Fruit fly (Drosophila melanogaster): ENCODE measurements around the gene EMC2A.
A peak's percentile ranks its signal among the peaks of the same experiment; 100 is the strongest.

Gene EMC2A

DNA sequence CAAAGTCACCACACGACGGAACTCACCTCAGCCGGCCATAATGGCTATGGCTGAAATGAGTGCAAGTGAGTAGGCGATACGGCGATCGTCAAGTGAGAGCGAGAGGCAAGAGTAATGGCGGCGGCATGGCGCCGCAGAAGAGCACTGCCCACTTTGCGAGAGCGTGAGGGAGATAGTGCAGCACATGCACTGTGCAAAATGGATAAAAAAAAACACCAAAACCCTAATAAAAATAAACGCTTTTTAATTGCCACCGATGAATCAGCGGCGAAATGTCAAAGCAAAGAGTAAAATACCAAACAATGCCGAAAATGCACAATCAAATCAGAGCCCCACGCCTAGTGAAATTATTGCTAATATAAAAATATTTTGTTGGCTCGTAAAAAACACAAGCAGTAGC lies 47.2 kb downstream of the EMC2A start (continued):
- TF ChIP-seq CG3065 (GFP tag; optimal IDR thresholded peaks at IDR 0.05) (no peak), Rx (GFP tag; IDR thresholded peaks at IDR 0.05) (0 out of 2 replicates have a peak, but pooled peaks have one; percentile 6), CG3726 (GFP tag; IDR thresholded peaks at IDR 0.05) (no peak), Chrac-16 (GFP tag; optimal IDR thresholded peaks at IDR 0.05) (peak; percentile 10), CG10462 (GFP tag; optimal IDR thresholded peaks at IDR 0.05) (no peak), CG16863 (GFP tag; optimal IDR thresholded peaks at IDR 0.05) (peak; percentile 25), croc (GFP tag; conservative IDR thresholded peaks at IDR 0.05) (no peak), corto (GFP tag; optimal IDR thresholded peaks at IDR 0.05) (no peak), CG1832 (GFP tag; optimal IDR thresholded peaks at IDR 0.05) (peak; percentile 99), CG14014 (GFP tag; IDR thresholded peaks at IDR 0.05) (no peak), grn (GFP tag; optimal IDR thresholded peaks at IDR 0.05) (no peak), CG13287 (GFP tag; IDR thresholded peaks at IDR 0.05; ENCODE audit: partially characterized antibody) (peak; percentile 42; the same call in 1 of the 2 replicates), Vsx1 (GFP tag; optimal IDR thresholded peaks at IDR 0.05) (no peak), tll (GFP tag; optimal IDR thresholded peaks at IDR 0.05) (peak in 1 of 2 experiments; percentile 32), CG14667 (GFP tag; IDR thresholded peaks at IDR 0.05) (0 out of 2 replicates have a peak, but pooled peaks have one; percentile 19), ranshi (GFP tag; IDR thresholded peaks at IDR 0.05) (no peak), CG12769 (tag; optimal IDR thresholded peaks at IDR 0.05) (no peak), her (GFP tag; optimal IDR thresholded peaks at IDR 0.05) (no peak), chinmo (GFP tag; IDR thresholded peaks at IDR 0.05; ENCODE audit: partially characterized antibody) (peak; percentile 70; the same call in 2 of the 4 replicates), gem (tag; optimal IDR thresholded peaks at IDR 0.05) (peak; percentile 13), CG8944 (GFP tag; optimal IDR thresholded peaks at IDR 0.05) (peak; percentile 8), CG18476 (GFP tag; optimal IDR thresholded peaks at IDR 0.05) (no peak), slbo (GFP tag; IDR thresholded peaks at IDR 0.05) (peak; percentile 57), CG17328 (GFP tag; IDR thresholded peaks at IDR 0.05) (peak; percentile 43), CG9215 (GFP tag; IDR thresholded peaks at IDR 0.05) (no peak), ab (GFP tag; optimal IDR thresholded peaks at IDR 0.05) (no peak), prd (optimal IDR thresholded peaks at IDR 0.05) (no peak), prd (GFP tag; IDR thresholded peaks at IDR 0.05) (peak; percentile 49; the same call in 2 of the 3 replicates), lola (GFP tag; optimal IDR thresholded peaks at IDR 0.05) (no peak), CG6854 (GFP tag; optimal IDR thresholded peaks at IDR 0.05) (no peak), Dip2 (GFP tag; IDR thresholded peaks at IDR 0.05) (no peak), pzg (GFP tag; optimal IDR thresholded peaks at IDR 0.05) (no peak), dimm (GFP tag; IDR thresholded peaks at IDR 0.05) (no peak), fd102C (GFP tag; optimal IDR thresholded peaks at IDR 0.05) (no peak), zen (tag; optimal IDR thresholded peaks at IDR 0.05) (peak; percentile 74), fd3F (GFP tag; optimal IDR thresholded peaks at IDR 0.05) (no peak), CG32767 (GFP tag; IDR thresholded peaks at IDR 0.05) (peak; percentile 65; the same call in 1 of the 2 replicates), CG10147 (GFP tag; optimal IDR thresholded peaks at IDR 0.05) (no peak), nom (GFP tag; optimal IDR thresholded peaks at IDR 0.05) (no peak), CG12155 (GFP tag; optimal IDR thresholded peaks at IDR 0.05) (no peak), bcd (GFP tag; optimal IDR thresholded peaks at IDR 0.05) (no peak), H15 (GFP tag; IDR thresholded peaks at IDR 0.05) (0 out of 3 replicates have a peak, but pooled peaks have one; percentile 33), dmrt11E (tag; optimal IDR thresholded peaks at IDR 0.05) (no peak), ci (GFP tag; IDR thresholded peaks at IDR 0.05) (peak; percentile 71; the same call in 2 of the 3 replicates), Ptx1 (GFP tag; IDR thresholded peaks at IDR 0.05) (peak; percentile 48), sob (GFP tag; IDR thresholded peaks at IDR 0.05) (0 out of 2 replicates have a peak, but pooled peaks have one; percentile 33), CG10431 (GFP tag; optimal IDR thresholded peaks at IDR 0.05) (no peak), twi (tag; optimal IDR thresholded peaks at IDR 0.05) (peak; percentile 77), chn (GFP tag; optimal IDR thresholded peaks at IDR 0.05) (peak; percentile 17), btn (GFP tag; optimal IDR thresholded peaks at IDR 0.05) (no peak), trem (tag; optimal IDR thresholded peaks at IDR 0.05) (peak; percentile 45)
